Worm (Caenorhabditis elegans) whole organism, L4/young adult: ENCODE data around the gene srx-104.

Experiments
- dao-5 ChIP-seq: sonication (generic microtip); optimal IDR thresholded peaks from 2 replicates; lab custom pipeline; 2016; ENCODE audit warnings: missing genotype, missing genetic modification characterization, moderate library complexity, missing compliant biosample characterization
- him-1 ChIP-seq: sonication (generic microtip); optimal IDR thresholded peaks from 2 replicates; lab custom pipeline; 2016; ENCODE audit warnings: missing genotype, missing genetic modification reagents, missing genetic modification characterization, missing compliant biosample characterization

DNA sequence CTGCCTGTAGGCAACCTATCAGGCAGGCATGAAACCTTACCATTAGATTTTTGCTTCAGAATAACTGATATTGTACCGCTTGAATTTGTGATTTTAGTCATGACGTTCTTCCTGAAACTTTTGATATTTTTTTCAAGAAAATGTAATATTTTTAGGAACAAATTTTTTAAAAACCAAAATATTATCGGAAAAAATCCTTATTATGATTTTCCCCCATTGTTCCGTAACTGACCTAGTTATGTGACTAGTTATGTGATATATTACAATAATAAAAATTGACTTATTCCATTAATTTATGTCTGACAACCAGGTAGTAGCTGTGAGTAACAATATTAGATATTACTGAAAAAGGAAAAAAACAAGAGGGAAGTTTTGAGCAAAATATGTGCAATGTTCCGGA lies 28.5 kb downstream of the srx-104 start, which contains the start of gene srx-98:
- no peak for TF ChIP-seq him-1 (tag; lab: Kevin White, UChicago)
- TF ChIP-seq dao-5 (tag; lab: Kevin White, UChicago): no peak
